Worm (Caenorhabditis elegans) whole organism, L1 larva: ENCODE results near the gene Y39B6A.9.

ENCODE experiments used
- alr-1 ChIP-seq: fragments of 200-800 bp; sonication (Bioruptor generic); optimal IDR thresholded peaks from 2 replicates; lab custom pipeline; 2018; ENCODE audit warnings: borderline replicate concordance, mild to moderate bottlenecking, missing genetic modification characterization, missing compliant biosample characterization
- ama-1 ChIP-seq: fragments of 150-350 bp; optimal IDR thresholded peaks from 2 replicates; lab custom pipeline; 2014
- blmp-1 ChIP-seq: fragments of 150-350 bp; optimal IDR thresholded peaks from 2 replicates; lab custom pipeline; 2014; ENCODE audit warnings: missing biosample characterization, missing genetic modification characterization
- ceh-88 ChIP-seq: fragments of 200-800 bp; sonication (Bioruptor generic); IDR thresholded peaks from 2 replicates; pipeline ENCODE4 v1.3.6; 2022; ENCODE audit warnings: missing genetic modification characterization, missing compliant biosample characterization
- dpl-1 ChIP-seq, 3 experiments: fragments of 150-350 bp in 2 of 3; sonication (generic microtip) in 1 of 3; optimal IDR thresholded peaks; 2 replicates each; lab custom pipeline; 2014 to 2017; ENCODE audit warnings: missing biosample characterization in 3 of 3, missing genetic modification characterization in 3 of 3, missing genetic modification reagents in 3 of 3
- efl-1 ChIP-seq, 4 experiments: fragments of 150-350 bp; optimal IDR thresholded peaks in 3 of 4; peaks in 1 of 4; 1 replicate in 1 of 4; 2 replicates in 3 of 4; lab custom pipeline; 2014; ENCODE audit warnings: missing biosample characterization in 2 of 4, missing genetic modification characterization in 2 of 4, missing genetic modification reagents in 2 of 4
- elt-2 ChIP-seq: sonication (generic microtip); optimal IDR thresholded peaks from 2 replicates; lab custom pipeline; 2016; ENCODE audit warnings: missing genetic modification characterization, mild to moderate bottlenecking, inconsistent platforms, missing compliant biosample characterization, missing genetic modification reagents
- elt-3 ChIP-seq, 6 experiments: fragments of 150-350 bp in 1 of 6; sonication (generic microtip); optimal IDR thresholded peaks; 2 replicates each; lab custom pipeline; 2017 to 2018; ENCODE audit warnings: missing biosample characterization in 6 of 6, missing genetic modification characterization in 6 of 6, inconsistent platforms in 1 of 6
- fkh-10 ChIP-seq: sonication (generic microtip); optimal IDR thresholded peaks from 2 replicates; lab custom pipeline; 2017; ENCODE audit warnings: missing biosample characterization, missing genetic modification reagents, missing genetic modification characterization
- fkh-8 ChIP-seq: sonication (generic microtip); optimal IDR thresholded peaks from 2 replicates; lab custom pipeline; 2016; ENCODE audit warnings: mild to moderate bottlenecking, missing genetic modification characterization, missing compliant biosample characterization
- hlh-4 ChIP-seq: sonication (generic microtip); optimal IDR thresholded peaks from 2 replicates; lab custom pipeline; 2016; ENCODE audit warnings: mild to moderate bottlenecking, missing genetic modification characterization, missing compliant biosample characterization
- hpl-2 ChIP-seq: fragments of 150-350 bp; optimal IDR thresholded peaks from 2 replicates; lab custom pipeline; 2014; ENCODE audit warnings: missing biosample characterization, missing genetic modification reagents, missing genetic modification characterization
- irx-1 ChIP-seq: sonication (generic microtip); optimal IDR thresholded peaks from 2 replicates; lab custom pipeline; 2016; ENCODE audit warnings: missing genetic modification characterization, missing compliant biosample characterization
- isw-1 ChIP-seq: fragments of 200-800 bp; sonication (Bioruptor generic); IDR thresholded peaks from 2 replicates; pipeline ENCODE4 v1.3.6; 2022; ENCODE audit warnings: missing genetic modification characterization, missing compliant biosample characterization
- jun-1 ChIP-seq: fragments of 150-350 bp; optimal IDR thresholded peaks from 2 replicates; lab custom pipeline; 2014; ENCODE audit warnings: missing biosample characterization, missing genetic modification reagents, missing genetic modification characterization
- lin-14 ChIP-seq: fragments of 200-800 bp; sonication (Bioruptor generic); optimal IDR thresholded peaks from 2 replicates; lab custom pipeline; 2018; ENCODE audit warnings: mild to moderate bottlenecking, missing genetic modification characterization, moderate library complexity, missing compliant biosample characterization
- lin-15B ChIP-seq: fragments of 150-350 bp; sonication (generic microtip); optimal IDR thresholded peaks from 3 replicates; lab custom pipeline; 2014; ENCODE audit warnings: missing biosample characterization, missing genetic modification characterization
- lin-35 ChIP-seq, 2 experiments: fragments of 150-350 bp; optimal IDR thresholded peaks; 2 replicates each; lab custom pipeline; 2014; ENCODE audit warnings: missing biosample characterization in 2 of 2, missing genetic modification characterization in 2 of 2, missing genetic modification reagents in 2 of 2
- lin-39 ChIP-seq: fragments of 150-350 bp; optimal IDR thresholded peaks from 2 replicates; lab custom pipeline; 2014; ENCODE audit warnings: missing biosample characterization, missing genetic modification reagents, missing genetic modification characterization
- lir-3 ChIP-seq: sonication (generic microtip); optimal IDR thresholded peaks from 2 replicates; lab custom pipeline; 2016; ENCODE audit warnings: mild to moderate bottlenecking, missing genetic modification characterization, moderate library complexity, missing compliant biosample characterization; ENCODE audit not compliant: poor library complexity
- lsy-2 ChIP-seq, 2 experiments: fragments of 150-350 bp; optimal IDR thresholded peaks; 2 replicates each; lab custom pipeline; 2014; ENCODE audit warnings: missing biosample characterization in 2 of 2, missing genetic modification characterization in 2 of 2
- mdl-1 ChIP-seq, 2 experiments: fragments of 150-350 bp; optimal IDR thresholded peaks; 2 replicates each; lab custom pipeline; 2014 to 2017; ENCODE audit warnings: missing biosample characterization in 2 of 2, missing genetic modification characterization in 2 of 2, inconsistent platforms in 1 of 2
- nhr-12 ChIP-seq: sonication (generic microtip); optimal IDR thresholded peaks from 2 replicates; lab custom pipeline; 2017; ENCODE audit warnings: missing biosample characterization, missing genetic modification characterization
- nhr-19 ChIP-seq: fragments of 200-800 bp; sonication (Bioruptor generic); conservative IDR thresholded peaks from 2 replicates; pipeline ENCODE4 v1.3.6; 2022; ENCODE audit warnings: missing genetic modification characterization, missing compliant biosample characterization
- nhr-20 ChIP-seq: sonication (generic microtip); optimal IDR thresholded peaks from 2 replicates; lab custom pipeline; 2016; ENCODE audit warnings: mild to moderate bottlenecking, missing genetic modification characterization, missing compliant biosample characterization
- nhr-237 ChIP-seq: fragments of 150-350 bp; optimal IDR thresholded peaks from 2 replicates; lab custom pipeline; 2014; ENCODE audit warnings: missing biosample characterization, missing genetic modification characterization
- nhr-71 ChIP-seq: sonication (generic microtip); optimal IDR thresholded peaks from 2 replicates; lab custom pipeline; 2016; ENCODE audit warnings: mild to moderate bottlenecking, missing genetic modification characterization, moderate library complexity, missing compliant biosample characterization
- nhr-76 ChIP-seq: sonication (generic microtip); optimal IDR thresholded peaks from 2 replicates; lab custom pipeline; 2017; ENCODE audit warnings: missing biosample characterization, missing genetic modification characterization
- nhr-77 ChIP-seq: fragments of 150-350 bp; optimal IDR thresholded peaks from 2 replicates; lab custom pipeline; 2014; ENCODE audit warnings: missing biosample characterization, missing genetic modification characterization
- nhr-84 ChIP-seq: sonication (generic microtip); optimal IDR thresholded peaks from 2 replicates; lab custom pipeline; 2017; ENCODE audit warnings: missing biosample characterization, missing genetic modification characterization
- nhr-85 ChIP-seq: sonication (generic microtip); peaks from one replicate; lab custom pipeline; 2016; ENCODE audit warnings: missing genetic modification characterization, inconsistent platforms, missing compliant biosample characterization
- nhr-90 ChIP-seq: sonication (generic microtip); optimal IDR thresholded peaks from 2 replicates; lab custom pipeline; 2016; ENCODE audit warnings: mild to moderate bottlenecking, missing genetic modification characterization, missing compliant biosample characterization; ENCODE audit not compliant: poor library complexity
- pax-3 ChIP-seq: fragments of 200-800 bp; sonication (Bioruptor generic); optimal IDR thresholded peaks from 2 replicates; lab custom pipeline; 2018; ENCODE audit warnings: mild to moderate bottlenecking, missing genetic modification characterization, moderate library complexity, missing compliant biosample characterization
- pqm-1 ChIP-seq: sonication (generic microtip); optimal IDR thresholded peaks from 3 replicates; lab custom pipeline; 2017; ENCODE audit warnings: missing biosample characterization, missing genetic modification characterization
- rnt-1 ChIP-seq: sonication (generic microtip); optimal IDR thresholded peaks from 2 replicates; lab custom pipeline; 2016; ENCODE audit warnings: mild to moderate bottlenecking, missing genetic modification characterization, moderate library complexity, missing compliant biosample characterization
- skn-1 ChIP-seq: fragments of 150-350 bp; optimal IDR thresholded peaks from 2 replicates; lab custom pipeline; 2014; ENCODE audit warnings: missing biosample characterization, missing genetic modification characterization
- snpc-4 ChIP-seq: fragments of 150-350 bp; optimal IDR thresholded peaks from 2 replicates; lab custom pipeline; 2014; ENCODE audit warnings: missing biosample characterization, missing genetic modification characterization
- sox-4 ChIP-seq: sonication (generic microtip); optimal IDR thresholded peaks from 2 replicates; lab custom pipeline; 2016; ENCODE audit warnings: missing genetic modification characterization, missing compliant biosample characterization
- sup-37 ChIP-seq: fragments of 200-800 bp; sonication (Bioruptor generic); optimal IDR thresholded peaks from 2 replicates; lab custom pipeline; 2018; ENCODE audit warnings: mild to moderate bottlenecking, missing genetic modification characterization, missing compliant biosample characterization
- swsn-7 ChIP-seq: sonication (generic microtip); optimal IDR thresholded peaks from 2 replicates; lab custom pipeline; 2016; ENCODE audit warnings: missing genetic modification characterization, missing compliant biosample characterization
- tlp-1 ChIP-seq: fragments of 150-350 bp; optimal IDR thresholded peaks from 2 replicates; lab custom pipeline; 2014; ENCODE audit warnings: missing biosample characterization, missing genetic modification characterization
- vab-15 ChIP-seq: sonication (generic microtip); optimal IDR thresholded peaks from 2 replicates; lab custom pipeline; 2017; ENCODE audit warnings: missing genotype, mild to moderate bottlenecking, missing genetic modification characterization, missing compliant biosample characterization
- zip-4 ChIP-seq: fragments of 200-800 bp; sonication (Bioruptor generic); optimal IDR thresholded peaks from 2 replicates; lab custom pipeline; 2018; ENCODE audit warnings: mild to moderate bottlenecking, missing genetic modification characterization, moderate library complexity, missing compliant biosample characterization
- ztf-4 ChIP-seq: fragments of 150-350 bp; optimal IDR thresholded peaks from 2 replicates; lab custom pipeline; 2014; ENCODE audit warnings: missing biosample characterization, missing genetic modification characterization

Y39B6A.9 gene

DNA sequence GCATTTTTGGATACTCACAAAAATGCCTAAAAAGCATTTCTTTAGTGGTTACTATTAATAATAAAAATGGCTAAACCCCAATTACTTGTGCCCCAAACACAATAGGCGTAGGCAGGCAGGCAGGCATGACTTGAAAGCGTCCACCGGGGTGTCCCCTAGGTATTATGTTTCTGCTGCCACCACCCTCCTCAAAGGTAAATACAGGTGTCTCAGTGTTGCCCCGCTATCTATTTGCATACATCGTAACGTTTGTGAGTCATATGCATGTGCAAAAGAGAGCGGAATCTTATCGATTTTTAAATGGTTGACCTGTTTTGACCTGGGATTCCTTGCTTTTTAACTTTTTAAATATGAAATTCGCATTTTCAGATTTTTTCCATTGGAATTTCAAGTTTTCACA, 16.9 kb downstream of the Y39B6A.9 start:
- TF ChIP-seq nhr-84: no peak
- no peak for TF ChIP-seq rnt-1 (tag; lab: Kevin White, UChicago)
- TF ChIP-seq fkh-10 (GFP tag; lab: Kevin White, UChicago): no peak
- TF ChIP-seq isw-1 (GFP tag; lab: Robert Waterston, UW): no peak
- no peak for TF ChIP-seq snpc-4
- no peak for TF ChIP-seq tlp-1 (tag; lab: Kevin White, UChicago)

DNA sequence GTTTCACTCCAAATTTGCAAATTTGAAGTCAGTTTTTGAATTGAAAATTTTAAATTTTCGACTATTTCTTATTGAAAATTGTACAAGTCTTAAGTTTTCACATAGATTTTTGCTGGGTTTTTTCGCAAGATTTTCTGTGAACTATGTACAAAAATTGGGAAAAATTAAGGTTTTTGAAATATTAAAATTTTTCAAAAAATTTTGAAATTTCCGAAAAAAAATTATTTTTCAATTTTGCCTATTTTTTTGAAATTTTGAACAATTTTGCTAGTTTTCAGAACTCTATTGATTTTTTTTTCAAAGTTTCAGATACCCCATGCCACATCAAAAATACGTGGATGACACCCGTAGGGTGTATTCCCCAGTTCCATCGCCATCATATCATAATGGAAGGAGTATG, 17.5 kb downstream of the Y39B6A.9 start, which contains the start of gene tsp-13:
Gene tsp-13, plus strand, starts transcription at position 301 of the 400 bp plus-strand sequence.
- no peak for TF ChIP-seq ceh-88 (GFP tag; lab: Robert Waterston, UW)
- no peak for TF ChIP-seq alr-1
- TF ChIP-seq hlh-4 (tag; lab: Kevin White, UChicago): no peak
- no peak for TF ChIP-seq vab-15 (tag; lab: Kevin White, UChicago)
- no peak for TF ChIP-seq sup-37 (GFP tag; lab: Kevin White, UChicago)
- no peak for TF ChIP-seq nhr-76 (tag; lab: Kevin White, UChicago)
- no peak for TF ChIP-seq sox-4 (tag; lab: Kevin White, UChicago)
- no peak for TF ChIP-seq dpl-1 (GFP tag; optimal IDR thresholded peaks at IDR 0.05; lab: Kevin White, UChicago)
- no peak for TF ChIP-seq lin-39 (tag; lab: Kevin White, UChicago)
- TF ChIP-seq elt-3 (tag; optimal IDR thresholded peaks at IDR 0.05; lab: Kevin White, UChicago): no peak
- TF ChIP-seq nhr-85 (tag; lab: Kevin White, UChicago): no peak
- TF ChIP-seq nhr-84: no peak
- no peak for TF ChIP-seq ztf-4 (tag; lab: Kevin White, UChicago)
- TF ChIP-seq zip-4 (GFP tag; lab: Kevin White, UChicago): no peak
- TF ChIP-seq lir-3 (tag; lab: Kevin White, UChicago): no peak

DNA sequence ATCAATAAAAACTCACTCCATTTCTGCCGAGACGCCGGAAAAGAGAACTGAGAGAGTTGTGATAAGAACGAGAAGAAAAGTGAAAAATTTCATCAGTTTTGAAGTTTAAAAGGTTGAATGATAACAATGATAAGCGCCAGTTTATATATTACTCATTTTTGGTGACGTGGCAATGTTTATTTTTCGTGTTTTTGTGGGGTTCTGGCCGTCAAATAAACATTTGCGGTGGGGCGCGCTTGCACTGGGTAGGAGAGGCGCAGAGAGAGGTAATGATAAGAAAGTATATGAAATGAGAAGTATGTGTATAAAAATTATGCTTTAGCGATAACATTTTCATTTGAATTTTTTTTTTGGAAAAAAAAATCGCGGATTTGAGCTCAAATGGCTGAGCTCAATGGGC, 22.4 kb downstream of the Y39B6A.9 start, which contains the start of gene Y39B6A.5:
Gene Y39B6A.5, minus strand, starts transcription at position 214 of the 400 bp plus-strand sequence.
- TF ChIP-seq jun-1 (peak; percentile 79), lin-15B (no peak), elt-2 (tag; lab: Kevin White, UChicago) (peak; percentile 100), ama-1 (lab: Kevin White, UChicago) (no peak), pax-3 (tag; lab: Kevin White, UChicago) (peak; percentile 80), fkh-8 (no peak), nhr-20 (tag; lab: Kevin White, UChicago) (peak; percentile 69), hpl-2 (peak; percentile 25), swsn-7 (peak; percentile 14), skn-1 (tag; lab: Kevin White, UChicago) (peak; percentile 0), nhr-19 (GFP tag; lab: Robert Waterston, UW) (peak; percentile 51), nhr-12 (no peak), lin-14 (GFP tag; lab: Kevin White, UChicago) (peak; percentile 61), blmp-1 (tag; lab: Kevin White, UChicago) (peak; percentile 19), nhr-90 (tag; lab: Kevin White, UChicago) (peak; percentile 71), tlp-1 (tag; lab: Kevin White, UChicago) (peak; percentile 54), elt-3 (tag; optimal IDR thresholded peaks at IDR 0.05; lab: Kevin White, UChicago) (peak in 1 of 6 experiments; percentile 53), pqm-1 (tag; lab: Kevin White, UChicago) (peak; percentile 82), lsy-2 (tag; optimal IDR thresholded peaks at IDR 0.05; lab: Kevin White, UChicago) (peak; percentile 4 to 25), sox-4 (tag; lab: Kevin White, UChicago) (no peak), nhr-77 (peak; percentile 23), dpl-1 (GFP tag; optimal IDR thresholded peaks at IDR 0.05; lab: Kevin White, UChicago) (peak in 1 of 3 experiments; percentile 20), mdl-1 (tag; optimal IDR thresholded peaks at IDR 0.05; lab: Kevin White, UChicago) (peak in 1 of 2 experiments; percentile 57), irx-1 (tag; lab: Kevin White, UChicago) (peak; percentile 37), lin-39 (tag; lab: Kevin White, UChicago) (no peak), efl-1 (optimal IDR thresholded peaks at IDR 0.05; lab: Kevin White, UChicago) (no peak), efl-1 (GFP tag; optimal IDR thresholded peaks at IDR 0.05 in 1 of 2; lab: Kevin White, UChicago) (peak; percentile 1 to 38), nhr-237 (no peak), nhr-71 (tag; lab: Kevin White, UChicago) (peak; percentile 64), lin-35 (GFP tag; optimal IDR thresholded peaks at IDR 0.05; lab: Kevin White, UChicago) (peak in 1 of 2 experiments; percentile 69)
